Fruit fly (Drosophila melanogaster): ENCODE data around the gene CG31525.

CG31525 gene

DNA sequence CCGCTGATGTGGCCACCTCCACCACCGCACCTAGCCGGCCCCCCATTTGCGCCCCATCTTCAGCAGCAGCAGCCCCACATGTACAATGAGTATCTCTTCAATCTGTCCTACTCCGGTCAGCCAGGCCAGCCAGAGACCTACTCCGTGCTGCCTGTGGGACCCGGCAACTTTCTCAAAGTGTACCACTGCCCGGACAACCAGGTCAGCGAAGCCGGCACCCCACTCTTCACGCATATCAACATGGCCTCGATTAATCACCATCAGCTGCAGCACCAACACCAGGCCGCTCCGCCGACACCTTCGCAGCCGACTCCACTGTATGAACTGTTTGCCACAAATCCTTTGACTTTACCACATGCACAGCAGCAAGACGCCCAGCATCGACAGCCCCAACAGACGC, 11.0 kb downstream of the CG31525 start:
- TF ChIP-seq ttk (optimal IDR thresholded peaks at IDR 0.05) (peak; percentile 93), psq (optimal IDR thresholded peaks at IDR 0.05) (no peak)

- TF ChIP-seq psq (optimal IDR thresholded peaks at IDR 0.05) (no peak), h (optimal IDR thresholded peaks at IDR 0.05) (no peak), Sin3A (optimal IDR thresholded peaks at IDR 0.05) (no peak), ttk (optimal IDR thresholded peaks at IDR 0.05) (no peak), Myc (optimal IDR thresholded peaks at IDR 0.05) (no peak), insv (optimal IDR thresholded peaks at IDR 0.05) (no peak)
Observed at dm6 chr3R:4445083-4445482, 18.3 kb downstream of the CG31525 start.

dm6 chr3R:4446455-4447224, 19.8 kb downstream of the CG31525 start:
- no peak for TF ChIP-seq psq (optimal IDR thresholded peaks at IDR 0.05)
- TF ChIP-seq Sin3A (optimal IDR thresholded peaks at IDR 0.05): no peak

dm6 chr3R:4449256-4449655, 22.4 kb downstream of the CG31525 start:
- TF ChIP-seq h (optimal IDR thresholded peaks at IDR 0.05) (no peak), psq (optimal IDR thresholded peaks at IDR 0.05) (no peak), Myc (optimal IDR thresholded peaks at IDR 0.05) (no peak), ttk (optimal IDR thresholded peaks at IDR 0.05) (no peak), insv (optimal IDR thresholded peaks at IDR 0.05) (no peak), Sin3A (optimal IDR thresholded peaks at IDR 0.05) (no peak)

- no peak for TF ChIP-seq insv (optimal IDR thresholded peaks at IDR 0.05)
Observed at dm6 chr3R:4450721-4451120, 23.9 kb downstream of the CG31525 start.

- TF ChIP-seq ttk (optimal IDR thresholded peaks at IDR 0.05): no peak
- TF ChIP-seq psq (optimal IDR thresholded peaks at IDR 0.05): no peak
- no peak for TF ChIP-seq h (optimal IDR thresholded peaks at IDR 0.05)
Observed at dm6 chr3R:4452345-4453044, 25.7 kb downstream of the CG31525 start.

DNA sequence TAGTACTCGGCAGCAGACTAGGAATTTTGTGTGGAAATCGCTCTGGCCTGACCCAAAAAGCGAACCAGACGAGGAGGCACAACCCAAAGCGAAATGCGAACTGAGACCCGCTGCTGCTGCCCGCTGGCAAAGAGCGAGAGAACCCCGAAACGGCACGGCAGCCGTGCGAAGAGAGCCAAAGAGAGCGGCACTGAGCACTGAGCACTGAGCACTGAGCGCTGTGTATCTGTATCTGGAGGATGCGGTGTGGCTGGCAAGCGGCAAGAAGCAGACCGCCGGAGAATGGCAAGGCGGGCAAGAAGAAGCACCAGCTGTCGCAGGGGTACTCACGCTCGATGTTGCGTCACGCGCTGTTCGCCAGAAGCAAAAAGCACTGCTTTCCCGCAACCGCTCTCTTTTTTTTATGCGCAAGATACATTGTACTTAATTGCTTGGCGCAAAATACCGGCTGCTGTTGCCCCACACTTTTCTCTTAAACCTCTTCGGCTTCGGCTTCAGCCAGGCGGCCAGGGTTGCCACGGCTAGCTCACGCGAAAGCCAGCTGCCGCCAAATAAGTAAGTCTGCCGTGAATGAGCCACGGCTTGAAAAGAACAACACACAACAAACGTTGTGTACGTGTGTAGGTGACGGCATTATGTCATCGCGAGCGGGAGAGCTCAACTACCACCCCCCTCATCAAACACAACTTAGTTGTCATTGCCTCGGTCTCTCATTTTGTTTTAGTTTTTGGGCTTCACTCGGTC, 26.6 kb downstream of the CG31525 start:
- TF ChIP-seq insv (optimal IDR thresholded peaks at IDR 0.05) (peak; percentile 10), psq (optimal IDR thresholded peaks at IDR 0.05) (no peak), h (optimal IDR thresholded peaks at IDR 0.05) (peak; percentile 54)

DNA sequence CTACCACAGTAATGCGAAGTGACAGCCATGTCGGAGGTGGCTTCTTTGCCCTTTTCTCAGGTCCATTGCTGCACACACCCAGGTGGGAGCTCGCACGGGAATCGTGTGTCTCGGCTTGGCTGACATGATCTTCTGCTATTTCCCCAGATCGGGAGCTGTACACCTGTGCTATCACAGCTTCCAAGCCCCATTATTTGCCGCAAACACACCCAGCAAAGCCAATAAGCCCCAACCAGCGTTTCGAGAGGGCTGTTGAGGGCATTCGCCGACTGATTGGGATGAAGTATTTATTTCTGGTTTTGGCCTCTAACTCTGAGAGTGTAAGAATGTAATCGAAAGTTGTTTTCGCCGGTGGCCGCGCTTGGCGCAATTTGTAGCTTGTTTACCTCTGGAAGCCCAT, 30.8 kb downstream of the CG31525 start:
- TF ChIP-seq psq (optimal IDR thresholded peaks at IDR 0.05): no peak
- no peak for TF ChIP-seq h (optimal IDR thresholded peaks at IDR 0.05)
- TF ChIP-seq Myc (optimal IDR thresholded peaks at IDR 0.05): no peak
- no peak for TF ChIP-seq ttk (optimal IDR thresholded peaks at IDR 0.05)
- TF ChIP-seq insv (optimal IDR thresholded peaks at IDR 0.05): no peak
- no peak for TF ChIP-seq Sin3A (optimal IDR thresholded peaks at IDR 0.05)

dm6 chr3R:4458272-4458671, 31.4 kb downstream of the CG31525 start:
- TF ChIP-seq insv (optimal IDR thresholded peaks at IDR 0.05) (no peak), Myc (optimal IDR thresholded peaks at IDR 0.05) (no peak), h (optimal IDR thresholded peaks at IDR 0.05) (no peak), Sin3A (optimal IDR thresholded peaks at IDR 0.05) (no peak), psq (optimal IDR thresholded peaks at IDR 0.05) (no peak), ttk (optimal IDR thresholded peaks at IDR 0.05) (no peak)

dm6 chr3R:4462783-4463182, 36.0 kb downstream of the CG31525 start, which contains the start of gene CG31522:
CG31522 (minus strand) TSS chr3R:4462883.
- TF ChIP-seq insv (optimal IDR thresholded peaks at IDR 0.05) (no peak), ttk (optimal IDR thresholded peaks at IDR 0.05) (no peak), psq (optimal IDR thresholded peaks at IDR 0.05) (no peak), Myc (optimal IDR thresholded peaks at IDR 0.05) (no peak), h (optimal IDR thresholded peaks at IDR 0.05) (no peak)

dm6 chr3R:4466894-4467293, 40.1 kb downstream of the CG31525 start:
- no peak for TF ChIP-seq h (optimal IDR thresholded peaks at IDR 0.05)
- TF ChIP-seq Myc (optimal IDR thresholded peaks at IDR 0.05): no peak
- TF ChIP-seq Sin3A (optimal IDR thresholded peaks at IDR 0.05): no peak
- TF ChIP-seq ttk (optimal IDR thresholded peaks at IDR 0.05): no peak
- no peak for TF ChIP-seq psq (optimal IDR thresholded peaks at IDR 0.05)
- TF ChIP-seq insv (optimal IDR thresholded peaks at IDR 0.05): no peak

DNA sequence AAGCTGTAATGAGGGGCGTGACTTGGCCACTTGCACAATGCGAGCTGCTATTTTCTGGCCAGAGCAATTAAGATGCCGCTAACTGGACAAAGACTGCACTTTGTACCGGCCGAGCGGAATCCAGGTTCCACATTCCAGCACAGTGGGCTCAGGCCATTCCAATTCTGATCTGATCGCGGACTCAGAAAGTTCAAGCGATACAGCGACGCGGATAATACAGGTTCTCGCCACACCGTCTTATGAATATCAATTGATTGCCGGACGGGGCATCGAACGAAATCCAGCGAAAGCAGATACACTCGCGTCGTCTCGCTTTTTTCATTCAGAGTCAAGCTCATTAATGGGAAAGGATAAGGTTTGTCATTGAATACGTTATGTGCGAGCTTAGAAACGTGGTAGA, 42.1 kb downstream of the CG31525 start:
- TF ChIP-seq Myc (optimal IDR thresholded peaks at IDR 0.05) (no peak), psq (optimal IDR thresholded peaks at IDR 0.05) (no peak), Sin3A (optimal IDR thresholded peaks at IDR 0.05) (no peak), ttk (optimal IDR thresholded peaks at IDR 0.05) (no peak), h (optimal IDR thresholded peaks at IDR 0.05) (no peak), insv (optimal IDR thresholded peaks at IDR 0.05) (no peak)

dm6 chr3R:4470695-4471046, 43.8 kb downstream of the CG31525 start:
- TF ChIP-seq Sin3A (optimal IDR thresholded peaks at IDR 0.05) (no peak), h (optimal IDR thresholded peaks at IDR 0.05) (no peak), insv (optimal IDR thresholded peaks at IDR 0.05) (no peak), Myc (optimal IDR thresholded peaks at IDR 0.05) (no peak), ttk (optimal IDR thresholded peaks at IDR 0.05) (no peak), psq (optimal IDR thresholded peaks at IDR 0.05) (no peak)
